Worm (Caenorhabditis elegans) whole organism, L1 larva: Measurements from ENCODE around the gene lido-4.

Source experiments
- C04F5.9 ChIP-seq: sonication (generic microtip); optimal IDR thresholded peaks from 2 replicates; lab custom pipeline; 2016; ENCODE audit warnings: missing genetic modification characterization, missing compliant biosample characterization
- C16A3.4 ChIP-seq: fragments of 150-350 bp; optimal IDR thresholded peaks from 2 replicates; lab custom pipeline; 2014; ENCODE audit warnings: missing biosample characterization, missing genetic modification characterization
- C34B4.2 ChIP-seq: sonication (generic microtip); optimal IDR thresholded peaks from 2 replicates; lab custom pipeline; 2017; ENCODE audit warnings: mild to moderate bottlenecking, missing genetic modification characterization, missing compliant biosample characterization
- aly-2 ChIP-seq: fragments of 150-350 bp; optimal IDR thresholded peaks from 2 replicates; lab custom pipeline; 2014; ENCODE audit warnings: missing biosample characterization, missing genetic modification characterization
- blmp-1 ChIP-seq: fragments of 150-350 bp; optimal IDR thresholded peaks from 2 replicates; lab custom pipeline; 2014; ENCODE audit warnings: missing biosample characterization, missing genetic modification characterization
- efl-1 ChIP-seq, 4 experiments: fragments of 150-350 bp; optimal IDR thresholded peaks in 3 of 4; peaks in 1 of 4; 1 replicate in 1 of 4; 2 replicates in 3 of 4; lab custom pipeline; 2014; ENCODE audit warnings: missing biosample characterization in 2 of 4, missing genetic modification characterization in 2 of 4, missing genetic modification reagents in 2 of 4
- efl-3 ChIP-seq: fragments of 200-800 bp; sonication (Bioruptor generic); optimal IDR thresholded peaks from 2 replicates; lab custom pipeline; 2018; ENCODE audit warnings: mild to moderate bottlenecking, missing genetic modification characterization, missing compliant biosample characterization
- elt-2 ChIP-seq: sonication (generic microtip); optimal IDR thresholded peaks from 2 replicates; lab custom pipeline; 2016; ENCODE audit warnings: missing genetic modification characterization, mild to moderate bottlenecking, inconsistent platforms, missing compliant biosample characterization, missing genetic modification reagents
- elt-3 ChIP-seq, 6 experiments: fragments of 150-350 bp in 1 of 6; sonication (generic microtip); optimal IDR thresholded peaks; 2 replicates each; lab custom pipeline; 2017 to 2018; ENCODE audit warnings: missing biosample characterization in 6 of 6, missing genetic modification characterization in 6 of 6, inconsistent platforms in 1 of 6
- ets-5 ChIP-seq: fragments of 200-800 bp; sonication (Bioruptor generic); IDR thresholded peaks from 2 replicates; pipeline ENCODE4 v1.3.6; 2022; ENCODE audit warnings: missing genetic modification characterization, missing compliant biosample characterization
- isw-1 ChIP-seq: fragments of 200-800 bp; sonication (Bioruptor generic); IDR thresholded peaks from 2 replicates; pipeline ENCODE4 v1.3.6; 2022; ENCODE audit warnings: missing genetic modification characterization, missing compliant biosample characterization
- lin-13 ChIP-seq: fragments of 150-350 bp; optimal IDR thresholded peaks from 2 replicates; lab custom pipeline; 2014; ENCODE audit warnings: missing biosample characterization, missing genetic modification reagents, missing genetic modification characterization
- lin-14 ChIP-seq: fragments of 200-800 bp; sonication (Bioruptor generic); optimal IDR thresholded peaks from 2 replicates; lab custom pipeline; 2018; ENCODE audit warnings: mild to moderate bottlenecking, missing genetic modification characterization, moderate library complexity, missing compliant biosample characterization
- lin-15B ChIP-seq: fragments of 150-350 bp; sonication (generic microtip); optimal IDR thresholded peaks from 3 replicates; lab custom pipeline; 2014; ENCODE audit warnings: missing biosample characterization, missing genetic modification characterization
- lin-35 ChIP-seq, 2 experiments: fragments of 150-350 bp; optimal IDR thresholded peaks; 2 replicates each; lab custom pipeline; 2014; ENCODE audit warnings: missing biosample characterization in 2 of 2, missing genetic modification characterization in 2 of 2, missing genetic modification reagents in 2 of 2
- nhr-11 ChIP-seq: fragments of 150-350 bp; optimal IDR thresholded peaks from 2 replicates; lab custom pipeline; 2014; ENCODE audit warnings: missing biosample characterization, missing genetic modification characterization
- nhr-20 ChIP-seq: sonication (generic microtip); optimal IDR thresholded peaks from 2 replicates; lab custom pipeline; 2016; ENCODE audit warnings: mild to moderate bottlenecking, missing genetic modification characterization, missing compliant biosample characterization
- nhr-77 ChIP-seq: fragments of 150-350 bp; optimal IDR thresholded peaks from 2 replicates; lab custom pipeline; 2014; ENCODE audit warnings: missing biosample characterization, missing genetic modification characterization
- nhr-84 ChIP-seq: sonication (generic microtip); optimal IDR thresholded peaks from 2 replicates; lab custom pipeline; 2017; ENCODE audit warnings: missing biosample characterization, missing genetic modification characterization
- nhr-85 ChIP-seq: sonication (generic microtip); peaks from one replicate; lab custom pipeline; 2016; ENCODE audit warnings: missing genetic modification characterization, inconsistent platforms, missing compliant biosample characterization
- nhr-90 ChIP-seq: sonication (generic microtip); optimal IDR thresholded peaks from 2 replicates; lab custom pipeline; 2016; ENCODE audit warnings: mild to moderate bottlenecking, missing genetic modification characterization, missing compliant biosample characterization; ENCODE audit not compliant: poor library complexity
- pag-3 ChIP-seq: sonication (generic microtip); optimal IDR thresholded peaks from 2 replicates; lab custom pipeline; 2017; ENCODE audit warnings: missing genetic modification characterization, mild to moderate bottlenecking, missing compliant biosample characterization, antibody characterized with exemption, borderline replicate concordance; ENCODE audit not compliant: insufficient read depth
- rnt-1 ChIP-seq: sonication (generic microtip); optimal IDR thresholded peaks from 2 replicates; lab custom pipeline; 2016; ENCODE audit warnings: mild to moderate bottlenecking, missing genetic modification characterization, moderate library complexity, missing compliant biosample characterization
- snpc-4 ChIP-seq: fragments of 150-350 bp; optimal IDR thresholded peaks from 2 replicates; lab custom pipeline; 2014; ENCODE audit warnings: missing biosample characterization, missing genetic modification characterization
- snu-23 ChIP-seq: sonication (generic microtip); optimal IDR thresholded peaks from 2 replicates; lab custom pipeline; 2016; ENCODE audit warnings: missing genetic modification characterization, missing compliant biosample characterization
- sptf-1 ChIP-seq: fragments of 150-350 bp; optimal IDR thresholded peaks from 2 replicates; lab custom pipeline; 2014; ENCODE audit warnings: missing biosample characterization, missing genetic modification characterization
- swsn-7 ChIP-seq: sonication (generic microtip); optimal IDR thresholded peaks from 2 replicates; lab custom pipeline; 2016; ENCODE audit warnings: missing genetic modification characterization, missing compliant biosample characterization
- tbx-2 ChIP-seq: sonication (generic microtip); optimal IDR thresholded peaks from 2 replicates; lab custom pipeline; 2016; ENCODE audit warnings: missing genetic modification characterization, missing compliant biosample characterization
- tlp-1 ChIP-seq: fragments of 150-350 bp; optimal IDR thresholded peaks from 2 replicates; lab custom pipeline; 2014; ENCODE audit warnings: missing biosample characterization, missing genetic modification characterization
- unc-130 ChIP-seq: fragments of 150-350 bp; optimal IDR thresholded peaks from 2 replicates; lab custom pipeline; 2017; ENCODE audit warnings: missing biosample characterization, missing genetic modification characterization, inconsistent platforms
- vab-15 ChIP-seq: sonication (generic microtip); optimal IDR thresholded peaks from 2 replicates; lab custom pipeline; 2017; ENCODE audit warnings: missing genotype, mild to moderate bottlenecking, missing genetic modification characterization, missing compliant biosample characterization
- zip-4 ChIP-seq: fragments of 200-800 bp; sonication (Bioruptor generic); optimal IDR thresholded peaks from 2 replicates; lab custom pipeline; 2018; ENCODE audit warnings: mild to moderate bottlenecking, missing genetic modification characterization, moderate library complexity, missing compliant biosample characterization
- ztf-11 ChIP-seq, 2 experiments: sonication (generic microtip); optimal IDR thresholded peaks; 2 replicates each; lab custom pipeline; 2016 to 2017; ENCODE audit warnings: missing genetic modification characterization in 2 of 2, missing biosample characterization in 1 of 2, missing compliant biosample characterization in 1 of 2

The lido-4 gene

DNA sequence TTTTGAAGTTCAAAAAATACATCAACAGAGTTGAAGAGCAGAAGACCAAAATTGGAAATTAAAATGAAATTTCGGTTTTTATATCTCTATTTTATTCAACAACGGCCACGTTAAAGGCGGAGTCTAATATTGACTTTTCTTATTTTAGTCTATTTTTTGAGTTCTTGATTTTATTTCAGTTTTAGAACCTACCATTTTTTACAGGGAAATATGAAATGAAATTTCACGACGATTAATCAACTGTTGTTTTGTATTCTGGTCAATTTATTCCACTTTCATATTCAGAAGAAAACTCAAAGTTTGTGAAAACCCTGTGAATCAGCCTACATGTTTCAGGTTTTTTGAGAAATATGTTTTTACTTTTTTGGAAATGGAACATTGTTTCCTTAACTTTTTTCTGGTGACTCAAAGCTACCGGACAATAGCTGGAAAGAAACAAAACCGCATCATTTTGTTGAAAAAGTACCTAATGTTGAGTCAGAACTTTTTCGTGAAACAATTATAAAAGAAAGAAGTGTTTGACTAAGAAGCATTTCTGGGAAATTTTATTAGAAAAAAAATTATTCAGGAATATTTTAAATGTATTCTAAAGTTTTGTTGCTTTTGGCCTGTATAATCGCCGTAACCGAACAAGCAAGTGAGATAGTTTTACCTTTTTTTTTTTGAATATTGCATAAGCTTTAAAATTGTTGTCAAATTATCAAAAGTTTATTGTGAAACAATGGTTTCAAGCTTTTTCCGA is 26.8 kb downstream of the lido-4 start, which contains the start of the genes irld-23 and C08A9.10:
irld-23 (minus strand) TSS at position 51 of the 742 bp plus-strand sequence.
C08A9.10 (plus strand) TSS at position 545 of the 742 bp plus-strand sequence.
- TF ChIP-seq lin-14 (GFP tag; lab: Kevin White, UChicago): no peak
- no peak for TF ChIP-seq nhr-77 (tag; lab: Kevin White, UChicago)
- no peak for TF ChIP-seq nhr-84
- TF ChIP-seq zip-4 (GFP tag; lab: Kevin White, UChicago): no peak

DNA sequence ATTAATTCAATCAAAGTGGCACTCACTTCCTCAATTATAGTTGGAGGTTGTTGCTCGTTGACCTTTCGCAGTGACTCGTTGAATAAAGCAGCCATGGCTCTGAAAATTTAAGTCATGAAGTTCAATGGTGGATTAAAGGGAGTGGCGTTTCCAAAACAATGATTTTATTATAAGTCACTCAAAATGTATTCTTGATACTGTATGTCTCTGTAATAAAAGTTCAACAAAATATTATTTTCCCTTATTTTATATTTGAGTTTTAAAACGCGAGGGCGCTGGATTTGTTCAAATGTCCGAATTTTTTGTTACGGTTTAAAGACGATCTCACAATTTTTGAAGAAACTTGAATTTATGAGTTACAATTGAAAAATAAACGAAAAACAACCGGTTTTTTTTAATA is 35.5 kb downstream of the lido-4 start, which contains the start of gene C30G4.4:
C30G4.4 (minus strand) TSS at position 101 of the 400 bp plus-strand sequence.
- TF ChIP-seq pag-3 (tag; lab: Kevin White, UChicago) (no peak), efl-1 (optimal IDR thresholded peaks at IDR 0.05; lab: Kevin White, UChicago) (no peak), efl-1 (GFP tag; optimal IDR thresholded peaks at IDR 0.05 in 1 of 2; lab: Kevin White, UChicago) (peak in 1 of 2 experiments; percentile 13)

DNA sequence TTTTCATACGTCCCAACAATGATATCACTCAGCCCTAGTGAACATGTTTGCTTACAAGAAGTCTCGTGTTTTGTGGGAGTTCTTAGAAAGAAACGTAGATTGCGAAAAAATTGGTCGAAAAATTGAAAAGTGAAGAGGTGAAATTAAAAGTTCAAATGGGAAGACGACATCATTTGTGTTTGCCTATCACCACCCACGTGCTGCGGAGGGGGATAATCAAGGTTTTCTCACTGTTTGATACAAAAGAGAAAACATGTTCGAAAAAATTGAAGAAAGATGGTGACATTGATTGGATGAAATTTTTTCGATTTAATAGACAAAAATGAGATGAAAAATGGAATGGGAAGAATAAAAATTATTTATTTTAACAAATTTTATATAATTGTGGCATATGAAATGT is 37.1 kb downstream of the lido-4 start:
- TF ChIP-seq blmp-1 (tag; lab: Kevin White, UChicago) (peak; percentile 91), lin-14 (GFP tag; lab: Kevin White, UChicago) (peak; percentile 59), elt-3 (tag; optimal IDR thresholded peaks at IDR 0.05; lab: Kevin White, UChicago) (peak in 1 of 6 experiments; percentile 75), snu-23 (GFP tag; lab: Kevin White, UChicago) (peak; percentile 18), C04F5.9 (tag; lab: Kevin White, UChicago) (no peak), snpc-4 (tag; lab: Kevin White, UChicago) (no peak), C16A3.4 (tag; lab: Kevin White, UChicago) (no peak), nhr-20 (tag; lab: Kevin White, UChicago) (peak; percentile 12), nhr-85 (peak; percentile 78), isw-1 (GFP tag; lab: Robert Waterston, UW) (no peak)

DNA sequence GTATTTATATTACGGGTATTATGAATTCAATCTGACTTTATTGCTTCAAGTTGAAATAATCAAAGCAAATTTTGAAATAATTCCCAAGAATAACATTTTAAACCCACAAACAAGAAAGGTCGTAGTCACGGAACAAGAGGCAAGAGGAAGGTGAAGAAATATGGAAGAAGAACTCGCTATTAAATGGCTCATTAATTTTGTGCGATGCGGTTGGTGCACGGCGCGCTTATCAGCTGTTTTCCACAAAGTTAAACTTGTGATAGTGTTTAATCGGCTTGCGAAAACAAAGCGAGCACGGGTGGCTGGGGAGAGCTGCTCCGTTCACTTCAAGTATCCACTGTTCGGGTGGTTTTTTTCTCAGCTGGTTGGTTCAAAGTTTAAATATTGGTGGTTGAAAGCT is 40.6 kb downstream of the lido-4 start:
- TF ChIP-seq lin-35 (GFP tag; optimal IDR thresholded peaks at IDR 0.05; lab: Kevin White, UChicago): peak in 1 of 2 experiments; percentile 33
- no peak for TF ChIP-seq nhr-11 (tag; lab: Kevin White, UChicago)
- no peak for TF ChIP-seq nhr-90
- no peak for TF ChIP-seq swsn-7 (tag; lab: Kevin White, UChicago)
- TF ChIP-seq ets-5: no peak
- peak; percentile 12 for TF ChIP-seq lin-14 (GFP tag; lab: Kevin White, UChicago)
- no peak for TF ChIP-seq snpc-4 (tag; lab: Kevin White, UChicago)
- no peak for TF ChIP-seq lin-13
- TF ChIP-seq lin-15B (tag; lab: Kevin White, UChicago): no peak
- TF ChIP-seq rnt-1 (tag; lab: Kevin White, UChicago): no peak
- TF ChIP-seq aly-2: no peak
- peak; percentile 79 for TF ChIP-seq elt-2 (tag; lab: Kevin White, UChicago)
- no peak for TF ChIP-seq C34B4.2 (tag; lab: Kevin White, UChicago)
- TF ChIP-seq sptf-1 (tag; lab: Kevin White, UChicago): no peak
- no peak for TF ChIP-seq vab-15
- no peak for TF ChIP-seq unc-130 (tag; lab: Kevin White, UChicago)
- TF ChIP-seq isw-1 (GFP tag; lab: Robert Waterston, UW): no peak
- TF ChIP-seq efl-3 (GFP tag; lab: Kevin White, UChicago): no peak
- TF ChIP-seq ztf-11 (tag; optimal IDR thresholded peaks at IDR 0.05; lab: Kevin White, UChicago): no peak
- no peak for TF ChIP-seq tbx-2 (tag; lab: Kevin White, UChicago)
- TF ChIP-seq nhr-77 (tag; lab: Kevin White, UChicago): no peak
- no peak for TF ChIP-seq tlp-1 (tag; lab: Kevin White, UChicago)
